Worm (Caenorhabditis elegans): Measurements from ENCODE around the gene W03F9.11.

ce11 chrV:102165-102564, 39.0 kb downstream of the W03F9.11 start:
- TF ChIP-seq T07F8.4 (tag; optimal IDR thresholded peaks at IDR 0.05) (no peak), hsf-1 (GFP tag; IDR thresholded peaks at IDR 0.05) (no peak), nfya-2 (GFP tag; IDR thresholded peaks at IDR 0.05) (no peak), ama-1 (optimal IDR thresholded peaks at IDR 0.05) (no peak), ama-1 (GFP tag; optimal IDR thresholded peaks at IDR 0.05) (no peak)
